Fruit fly (Drosophila melanogaster) whole organism, embryonic: ENCODE results near the gene CalpB.

ENCODE experiments used
- Ada2b ChIP-seq: fragments of 200-800 bp; sonication (Bioruptor generic); IDR thresholded peaks from 2 replicates; pipeline ENCODE4 v1.3.6; 2022; ENCODE audit warnings: missing biosample characterization, missing genetic modification characterization
- Antp ChIP-seq: fragments of 200-800 bp; sonication (Bioruptor generic); optimal IDR thresholded peaks from 3 replicates; lab custom pipeline; 2016; ENCODE audit warnings: missing biosample characterization, missing genetic modification characterization
- CG10321 ChIP-seq: fragments of 200-800 bp; sonication (Bioruptor generic); IDR thresholded peaks from 2 replicates; pipeline ENCODE4 v1.3.6; 2022; ENCODE audit warnings: missing biosample characterization, missing genetic modification characterization
- CG10431 ChIP-seq: fragments of 200-800 bp; sonication (Bioruptor generic); optimal IDR thresholded peaks from 3 replicates; lab custom pipeline; 2018; ENCODE audit warnings: missing biosample characterization, mild to moderate bottlenecking, missing genetic modification characterization
- CG12659 ChIP-seq: fragments of 200-800 bp; sonication (Bioruptor generic); optimal IDR thresholded peaks from 3 replicates; lab custom pipeline; 2017; ENCODE audit warnings: mild to moderate bottlenecking, missing biosample characterization, missing genetic modification reagents, missing genetic modification characterization
- CG13123 ChIP-seq: fragments of 200-800 bp; sonication (Bioruptor generic); optimal IDR thresholded peaks from 2 replicates; lab custom pipeline; 2016; ENCODE audit warnings: missing biosample characterization, missing genetic modification characterization
- CG15514 ChIP-seq: fragments of 200-800 bp; sonication (Bioruptor generic); optimal IDR thresholded peaks from 3 replicates; lab custom pipeline; 2017; ENCODE audit warnings: missing biosample characterization, missing genetic modification characterization, mild to moderate bottlenecking, moderate library complexity, missing genetic modification reagents
- CG15696 ChIP-seq: fragments of 200-800 bp; sonication (Bioruptor generic); optimal IDR thresholded peaks from 2 replicates; lab custom pipeline; 2019; ENCODE audit warnings: missing biosample characterization, mild to moderate bottlenecking, missing genetic modification characterization, moderate library complexity
- CG16815 ChIP-seq: fragments of 200-800 bp; sonication (Bioruptor generic); optimal IDR thresholded peaks from 3 replicates; lab custom pipeline; 2017; ENCODE audit warnings: missing biosample characterization, mild to moderate bottlenecking, missing genetic modification characterization
- CG16863 ChIP-seq: fragments of 200-800 bp; sonication (Bioruptor generic); optimal IDR thresholded peaks from 3 replicates; lab custom pipeline; 2016; ENCODE audit warnings: missing biosample characterization, missing genetic modification characterization
- CG17361 ChIP-seq: fragments of 200-800 bp; sonication (Bioruptor generic); IDR thresholded peaks from 3 replicates; pipeline ENCODE4 v1.3.6; 2022; ENCODE audit warnings: missing biosample characterization, missing genetic modification characterization
- CG2875 ChIP-seq: fragments of 200-800 bp; sonication (Bioruptor generic); optimal IDR thresholded peaks from 2 replicates; lab custom pipeline; 2017; ENCODE audit warnings: missing biosample characterization, mild to moderate bottlenecking, missing genetic modification characterization, missing genetic modification reagents
- CG30403 ChIP-seq: fragments of 200-800 bp; sonication (Bioruptor generic); optimal IDR thresholded peaks from 3 replicates; lab custom pipeline; 2016; ENCODE audit warnings: missing biosample characterization, missing genetic modification characterization
- CG30431 ChIP-seq: fragments of 200-800 bp; sonication (Bioruptor generic); optimal IDR thresholded peaks from 2 replicates; lab custom pipeline; 2017; ENCODE audit warnings: missing biosample characterization, missing genetic modification characterization
- CG6854 ChIP-seq: fragments of 200-800 bp; sonication (Bioruptor generic); optimal IDR thresholded peaks from 3 replicates; lab custom pipeline; 2017; ENCODE audit warnings: missing biosample characterization, mild to moderate bottlenecking, missing genetic modification characterization
- CG7357 ChIP-seq: fragments of 200-800 bp; sonication (Bioruptor generic); IDR thresholded peaks from 3 replicates; pipeline ENCODE4 v1.3.6; 2022; ENCODE audit warnings: missing biosample characterization, missing genetic modification characterization
- CG8478 ChIP-seq: fragments of >200 bp; optimal IDR thresholded peaks from 2 replicates; lab custom pipeline; 2018
- CG9876 ChIP-seq: fragments of 200-800 bp; sonication (Bioruptor generic); optimal IDR thresholded peaks from 2 replicates; lab custom pipeline; 2016; ENCODE audit warnings: missing biosample characterization, missing genetic modification characterization
- CkIIα-i1 ChIP-seq: fragments of 200-800 bp; sonication (Bioruptor generic); IDR thresholded peaks from 2 replicates; pipeline ENCODE4 v1.3.6; 2022; ENCODE audit warnings: missing biosample characterization, missing genetic modification characterization
- Dfd ChIP-seq, 2 experiments: fragments of >200 bp; optimal IDR thresholded peaks; 2 replicates each; lab custom pipeline; 2017; ENCODE audit warnings: missing biosample characterization in 2 of 2, missing genetic modification characterization in 2 of 2
- E2f2 ChIP-seq: fragments of 200-800 bp; sonication (Bioruptor generic); IDR thresholded peaks from 2 replicates; pipeline ENCODE4 v1.3.6; 2022; ENCODE audit warnings: missing biosample characterization, missing genetic modification characterization
- Hey ChIP-seq: fragments of 200-800 bp; sonication (Bioruptor generic); optimal IDR thresholded peaks from 3 replicates; lab custom pipeline; 2018; ENCODE audit warnings: missing biosample characterization, mild to moderate bottlenecking, missing genetic modification characterization
- Hmx ChIP-seq: fragments of 200-800 bp; sonication (Bioruptor generic); optimal IDR thresholded peaks from 2 replicates; lab custom pipeline; 2016; ENCODE audit warnings: missing biosample characterization, missing genetic modification characterization
- Lhr ChIP-seq: fragments of 200-800 bp; sonication (Bioruptor generic); optimal IDR thresholded peaks from 3 replicates; lab custom pipeline; 2017; ENCODE audit warnings: mild to moderate bottlenecking, missing biosample characterization, missing genetic modification reagents, missing genetic modification characterization
- MTF-1 ChIP-seq: fragments of 200-800 bp; sonication (Bioruptor generic); optimal IDR thresholded peaks from 2 replicates; lab custom pipeline; 2018; ENCODE audit warnings: missing biosample characterization, mild to moderate bottlenecking, missing genetic modification characterization, borderline replicate concordance
- Max ChIP-seq: fragments of 200-800 bp; sonication (Bioruptor generic); optimal IDR thresholded peaks from 2 replicates; lab custom pipeline; 2016; ENCODE audit warnings: missing biosample characterization, mild to moderate bottlenecking, missing genetic modification characterization
- NC2α ChIP-seq: fragments of 200-800 bp; sonication (Bioruptor generic); optimal IDR thresholded peaks from 2 replicates; lab custom pipeline; 2016; ENCODE audit warnings: missing biosample characterization, missing genetic modification characterization
- Neu2 ChIP-seq: fragments of 200-800 bp; sonication (Bioruptor generic); optimal IDR thresholded peaks from 3 replicates; lab custom pipeline; 2016; ENCODE audit warnings: missing biosample characterization, missing genetic modification characterization, borderline replicate concordance
- Optix ChIP-seq: fragments of 200-800 bp; sonication (Bioruptor generic); IDR thresholded peaks from 3 replicates; pipeline ENCODE4 v1.3.6; 2022; ENCODE audit warnings: missing biosample characterization, missing genetic modification characterization
- abd-A ChIP-seq: fragments of 200-800 bp; sonication (Bioruptor generic); optimal IDR thresholded peaks from 3 replicates; lab custom pipeline; 2019; ENCODE audit warnings: missing biosample characterization, mild to moderate bottlenecking, missing genetic modification characterization, moderate library complexity
- cwo ChIP-seq: fragments of 200-800 bp; sonication (Bioruptor generic); optimal IDR thresholded peaks from 3 replicates; lab custom pipeline; 2017; ENCODE audit warnings: missing biosample characterization, missing genetic modification characterization, mild to moderate bottlenecking, moderate library complexity, missing genetic modification reagents
- dysf ChIP-seq: fragments of 200-800 bp; sonication (Bioruptor generic); IDR thresholded peaks from 3 replicates; pipeline ENCODE4 v1.3.6; 2022; ENCODE audit warnings: missing biosample characterization, missing genetic modification characterization
- exex ChIP-seq: fragments of 200-800 bp; sonication (Bioruptor generic); optimal IDR thresholded peaks from 4 replicates; lab custom pipeline; 2018; ENCODE audit warnings: missing biosample characterization, mild to moderate bottlenecking, missing genetic modification characterization, moderate library complexity
- eyg ChIP-seq: fragments of 200-800 bp; sonication (Bioruptor generic); optimal IDR thresholded peaks from 3 replicates; lab custom pipeline; 2016; ENCODE audit warnings: missing biosample characterization, missing genetic modification characterization
- gsb ChIP-seq: fragments of 200-800 bp; sonication (Bioruptor generic); IDR thresholded peaks from 2 replicates; pipeline ENCODE4 v1.3.6; 2022; ENCODE audit warnings: missing biosample characterization, missing genetic modification characterization
- gsb-n ChIP-seq: fragments of 200-800 bp; sonication (Bioruptor generic); optimal IDR thresholded peaks from 3 replicates; lab custom pipeline; 2018; ENCODE audit warnings: missing biosample characterization, mild to moderate bottlenecking, missing genetic modification characterization
- hb ChIP-seq: fragments of 200-800 bp; sonication (Bioruptor generic); IDR thresholded peaks from 3 replicates; pipeline ENCODE4 v1.3.6; 2022; ENCODE audit warnings: missing biosample characterization, missing genetic modification characterization; ENCODE audit not compliant: partially characterized antibody
- ken ChIP-seq: fragments of 200-800 bp; sonication (Bioruptor generic); IDR thresholded peaks from 3 replicates; pipeline ENCODE4 v1.3.6; 2022; ENCODE audit warnings: missing biosample characterization, missing genetic modification characterization
- lilli ChIP-seq: fragments of 200-800 bp; sonication (Bioruptor generic); optimal IDR thresholded peaks from 3 replicates; lab custom pipeline; 2016; ENCODE audit warnings: missing biosample characterization, missing genetic modification characterization
- odd ChIP-seq: fragments of 200-800 bp; sonication (Bioruptor generic); optimal IDR thresholded peaks from 2 replicates; lab custom pipeline; 2017; ENCODE audit warnings: missing biosample characterization, mild to moderate bottlenecking, missing genetic modification characterization
- pfk ChIP-seq: fragments of 200-800 bp; sonication (Bioruptor generic); optimal IDR thresholded peaks from 2 replicates; lab custom pipeline; 2018; ENCODE audit warnings: missing biosample characterization, mild to moderate bottlenecking, missing genetic modification characterization, moderate library complexity
- ro ChIP-seq: fragments of 200-800 bp; sonication (Bioruptor generic); IDR thresholded peaks from 2 replicates; pipeline ENCODE4 v1.3.6; 2022; ENCODE audit warnings: missing biosample characterization, missing genetic modification characterization
- salm ChIP-seq: fragments of 200-800 bp; sonication (Bioruptor generic); optimal IDR thresholded peaks from 2 replicates; lab custom pipeline; 2018; ENCODE audit warnings: missing biosample characterization, mild to moderate bottlenecking, missing genetic modification characterization
- scrt ChIP-seq: fragments of 200-800 bp; sonication (Bioruptor generic); optimal IDR thresholded peaks from 2 replicates; lab custom pipeline; 2018; ENCODE audit warnings: missing biosample characterization, mild to moderate bottlenecking, missing genetic modification characterization, moderate library complexity
- shn ChIP-seq: fragments of 200-800 bp; sonication (Bioruptor generic); optimal IDR thresholded peaks from 3 replicates; lab custom pipeline; 2016; ENCODE audit warnings: missing biosample characterization, missing genetic modification characterization
- so ChIP-seq: fragments of 200-800 bp; sonication (Bioruptor generic); IDR thresholded peaks from 3 replicates; pipeline ENCODE4 v1.3.6; 2022; ENCODE audit warnings: missing biosample characterization, missing genetic modification characterization
- tio ChIP-seq: fragments of 200-800 bp; sonication (Bioruptor generic); optimal IDR thresholded peaks from 2 replicates; lab custom pipeline; 2017; ENCODE audit warnings: missing biosample characterization, missing genetic modification characterization, inconsistent platforms
- trh ChIP-seq: fragments of 200-800 bp; sonication (Bioruptor generic); optimal IDR thresholded peaks from 2 replicates; lab custom pipeline; 2016; ENCODE audit warnings: missing biosample characterization, missing genetic modification characterization
- vnd ChIP-seq: fragments of 200-800 bp; sonication (Bioruptor generic); IDR thresholded peaks from 3 replicates; pipeline ENCODE4 v1.3.6; 2022; ENCODE audit warnings: missing biosample characterization, missing genetic modification characterization; ENCODE audit not compliant: partially characterized antibody
- wek ChIP-seq: fragments of 200-800 bp; sonication (Bioruptor generic); optimal IDR thresholded peaks from 3 replicates; lab custom pipeline; 2018; ENCODE audit warnings: missing biosample characterization, mild to moderate bottlenecking, missing genetic modification characterization, moderate library complexity

CalpB gene

DNA sequence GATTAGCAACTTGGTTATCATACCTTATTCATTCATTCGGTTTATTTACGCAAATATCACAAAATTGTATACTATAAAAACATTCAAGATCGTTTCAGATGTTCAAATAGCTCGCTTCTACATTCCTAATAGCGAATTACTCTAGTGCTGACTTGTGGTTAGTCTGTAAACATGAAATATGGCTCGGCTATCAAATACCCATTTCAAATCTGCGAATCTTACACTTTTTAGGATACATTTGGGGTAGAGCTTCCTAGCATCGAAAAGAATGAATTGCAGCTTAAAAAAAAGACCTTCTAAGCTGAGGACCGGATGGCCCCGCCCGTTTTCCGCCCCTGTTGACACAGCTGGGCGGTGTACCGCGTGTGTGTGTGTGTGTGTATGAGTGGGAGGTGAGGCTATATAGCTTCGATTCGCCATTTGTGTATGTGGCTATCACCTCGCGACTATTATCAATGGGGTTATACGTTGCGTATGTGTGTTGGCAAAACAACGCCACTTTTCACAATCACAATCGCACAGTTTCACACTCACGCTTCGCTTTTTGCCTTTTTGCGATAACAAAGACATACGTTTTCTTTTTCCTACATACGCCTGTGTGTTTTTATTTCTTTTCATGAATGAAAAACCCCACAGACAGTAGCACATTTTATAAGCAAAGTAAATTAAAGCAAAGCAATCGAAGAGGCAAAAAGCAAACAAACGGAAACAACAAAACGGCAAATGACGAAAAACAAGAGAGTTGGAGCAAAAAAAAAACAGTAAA, 41.8 kb upstream of the CalpB start (continued):
- TF ChIP-seq eyg (no peak), dysf (GFP tag; lab: Robert Waterston, UW) (0 out of 3 replicates have a peak, but pooled peaks have one; percentile 15), Dfd (GFP tag; optimal IDR thresholded peaks at IDR 0.05; lab: Kevin White, UChicago) (no peak), E2f2 (GFP tag; lab: Robert Waterston, UW) (no peak), Hey (tag; lab: Kevin White, UChicago) (no peak), gsb-n (no peak), CG2875 (GFP tag; lab: Kevin White, UChicago) (no peak), CG16815 (GFP tag; lab: Kevin White, UChicago) (no peak), CG8478 (lab: Kevin White, UChicago) (no peak), gsb (GFP tag; lab: Robert Waterston, UW) (no peak), exex (tag; lab: Kevin White, UChicago) (peak; percentile 23), Neu2 (no peak), CG7357 (GFP tag; lab: Robert Waterston, UW) (no peak), wek (GFP tag; lab: Kevin White, UChicago) (no peak), Hmx (GFP tag; lab: Kevin White, UChicago) (no peak), Lhr (GFP tag; lab: Kevin White, UChicago) (no peak), CG10431 (GFP tag; lab: Kevin White, UChicago) (no peak), ro (GFP tag; lab: Robert Waterston, UW) (no peak), lilli (no peak), CG6854 (peak; percentile 21), NC2α (no peak), cwo (no peak), abd-A (no peak), Antp (GFP tag; lab: Kevin White, UChicago) (no peak), tio (GFP tag; lab: Kevin White, UChicago) (no peak), hb (GFP tag; lab: Robert Waterston, UW) (peak; percentile 63; the same call in 1 of the 3 replicates), MTF-1 (GFP tag; lab: Kevin White, UChicago) (no peak), CG30431 (GFP tag; lab: Kevin White, UChicago) (no peak), CG13123 (GFP tag; lab: Kevin White, UChicago) (no peak), salm (no peak), Ada2b (GFP tag; lab: Robert Waterston, UW) (no peak), odd (GFP tag; lab: Kevin White, UChicago) (no peak), pfk (GFP tag; lab: Kevin White, UChicago) (no peak), CG12659 (GFP tag; lab: Kevin White, UChicago) (no peak), CG17361 (no peak), CG30403 (GFP tag; lab: Kevin White, UChicago) (no peak), Optix (GFP tag; lab: Robert Waterston, UW) (no peak), ken (GFP tag; lab: Robert Waterston, UW) (no peak), vnd (GFP tag; lab: Robert Waterston, UW) (no peak), CG10321 (GFP tag; lab: Robert Waterston, UW) (no peak), Max (GFP tag; lab: Kevin White, UChicago) (no peak), CG9876 (no peak), scrt (GFP tag; lab: Kevin White, UChicago) (no peak), CG16863 (GFP tag; lab: Kevin White, UChicago) (no peak), CkIIα-i1 (GFP tag; lab: Robert Waterston, UW) (no peak), CG15696 (no peak), CG15514 (GFP tag; lab: Kevin White, UChicago) (no peak), shn (GFP tag; lab: Kevin White, UChicago) (no peak), trh (GFP tag; lab: Kevin White, UChicago) (no peak), so (GFP tag; lab: Robert Waterston, UW) (no peak)
